Fruit fly (Drosophila melanogaster) S2 (cell line): ENCODE results near the gene HDAC4.

Source experiments
- CG8478 ChIP-seq: fragments of >200 bp; optimal IDR thresholded peaks from 2 replicates; lab custom pipeline; 2018
- CTCF ChIP-seq, 2 experiments: fragments of >200 bp; optimal IDR thresholded peaks; 2 replicates each; lab custom pipeline; 2018

Gene HDAC4

DNA sequence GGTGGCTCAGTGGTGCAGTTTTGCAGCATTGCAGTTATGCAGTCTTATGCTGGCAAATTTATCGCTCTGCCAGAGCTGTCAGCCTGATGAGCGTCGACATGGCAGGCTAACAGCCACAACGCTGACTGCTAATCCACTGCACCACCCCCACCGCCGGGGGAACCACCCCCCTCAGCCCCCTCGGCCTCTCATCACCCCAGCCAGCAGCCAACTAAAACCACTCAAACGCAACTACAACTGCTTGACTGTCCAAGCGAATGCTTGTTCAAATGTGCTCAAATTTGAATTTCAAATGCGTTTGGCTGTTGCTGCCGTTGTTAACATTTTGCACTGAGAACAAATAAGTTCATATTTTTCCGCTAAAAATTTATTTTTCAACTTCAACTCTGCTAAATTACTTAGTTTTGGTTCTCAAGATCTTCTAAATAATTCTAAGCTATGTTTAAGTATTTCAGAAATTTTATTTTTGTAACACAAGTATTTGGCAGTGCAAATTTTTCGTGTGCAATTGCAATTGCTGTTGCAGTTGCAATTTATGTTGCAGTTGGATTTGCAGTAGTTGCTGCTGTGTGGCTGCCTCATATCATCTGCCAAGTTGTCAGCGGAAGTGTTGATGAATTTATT lies 47.0 kb downstream of the HDAC4 start:
- TF ChIP-seq CTCF (optimal IDR thresholded peaks at IDR 0.05; lab: Kevin White, UChicago), result no peak
- no peak for TF ChIP-seq CG8478 (lab: Kevin White, UChicago)

DNA sequence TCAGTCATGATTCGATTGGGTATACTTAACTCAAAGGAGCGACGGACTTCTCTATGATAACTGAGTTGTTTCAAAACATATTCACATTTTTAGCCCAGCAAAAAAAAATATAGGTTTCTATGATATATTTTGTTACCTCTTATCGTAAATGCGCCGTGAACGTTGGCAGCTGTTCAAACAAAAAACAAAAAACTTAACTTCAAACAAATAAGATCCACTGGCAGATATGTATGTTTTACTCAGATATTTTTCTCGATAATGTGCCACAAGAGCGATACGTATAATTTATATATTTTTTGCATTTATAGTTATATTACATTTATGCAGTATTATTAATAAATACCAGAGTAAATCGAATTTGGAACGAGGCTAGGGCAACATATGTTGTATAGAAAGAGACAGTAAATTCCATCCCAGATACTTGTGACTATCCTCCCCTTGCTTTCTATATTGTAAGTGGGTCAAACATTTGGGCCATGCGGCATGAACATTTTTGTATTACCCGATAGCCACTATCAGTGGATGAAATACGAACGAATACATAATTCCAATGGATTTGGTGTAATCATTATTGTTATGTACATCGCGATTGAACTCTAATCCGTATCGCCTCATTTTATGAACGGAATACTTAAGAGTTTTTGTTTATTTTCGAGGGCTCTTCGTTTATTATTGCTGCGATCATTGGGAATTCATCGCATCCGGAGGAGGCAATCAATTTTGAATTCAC lies 48.8 kb downstream of the HDAC4 start, which contains the start of gene CG32639:
Gene CG32639, minus strand, starts transcription at position 51 of the 730 bp plus-strand sequence.
- TF ChIP-seq CTCF (optimal IDR thresholded peaks at IDR 0.05; lab: Kevin White, UChicago), result no peak

- no peak for TF ChIP-seq CTCF (optimal IDR thresholded peaks at IDR 0.05; lab: Kevin White, UChicago)
- TF ChIP-seq CG8478 (lab: Kevin White, UChicago), result no peak
Observed at dm6 chrX:13234738-13235470, 50.5 kb downstream of the HDAC4 start.

dm6 chrX:13233811-13234737 lies 51.4 kb downstream of the HDAC4 start:
- TF ChIP-seq CTCF (optimal IDR thresholded peaks at IDR 0.05; lab: Kevin White, UChicago) (no peak), CG8478 (lab: Kevin White, UChicago) (no peak)

DNA sequence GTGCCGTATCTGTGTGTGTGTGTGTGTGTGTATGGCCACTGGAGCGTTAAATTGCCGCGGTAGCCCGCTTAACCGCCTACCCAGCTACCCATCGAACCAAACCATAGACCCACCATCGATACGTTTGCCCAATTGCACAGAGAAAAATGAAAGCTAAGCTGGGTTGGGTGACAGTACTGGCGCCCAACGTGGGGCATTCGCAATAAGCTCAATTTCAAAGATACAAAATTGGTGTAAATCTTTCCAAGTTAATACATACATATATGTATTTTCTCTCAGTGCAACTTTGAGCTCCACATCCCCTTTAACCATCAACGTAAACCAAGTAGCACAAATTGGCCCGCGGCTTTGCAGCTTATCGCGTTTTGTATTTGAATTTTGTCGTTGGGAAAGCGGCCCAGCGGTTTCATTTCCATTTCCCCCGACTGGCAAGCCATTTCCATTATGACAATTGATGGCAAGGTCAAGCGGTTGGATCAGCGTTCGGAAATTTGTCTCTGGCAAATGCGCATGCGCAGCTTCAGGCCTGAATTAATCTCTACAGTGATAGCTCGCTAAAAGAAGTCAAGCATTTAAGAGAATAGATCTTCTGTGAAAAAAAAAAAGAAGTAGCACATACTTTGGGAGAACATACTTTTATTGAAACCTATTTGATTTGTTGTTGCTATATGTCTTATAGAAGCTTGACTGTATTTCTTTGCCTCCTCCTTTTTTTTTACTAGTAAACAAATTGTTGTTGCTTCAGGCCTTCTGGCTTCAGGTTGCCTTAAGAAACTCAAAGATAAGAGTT lies 52.8 kb downstream of the HDAC4 start:
- TF ChIP-seq CG8478 (lab: Kevin White, UChicago) (no peak), CTCF (optimal IDR thresholded peaks at IDR 0.05; lab: Kevin White, UChicago) (no peak)

dm6 chrX:13230974-13231373 lies 54.5 kb downstream of the HDAC4 start:
- TF ChIP-seq CG8478 (lab: Kevin White, UChicago) (no peak), CTCF (optimal IDR thresholded peaks at IDR 0.05; lab: Kevin White, UChicago) (no peak)

- no peak for TF ChIP-seq CTCF (optimal IDR thresholded peaks at IDR 0.05; lab: Kevin White, UChicago)
- no peak for TF ChIP-seq CG8478 (lab: Kevin White, UChicago)
Observed at dm6 chrX:13229824-13230223, 55.6 kb downstream of the HDAC4 start.

DNA sequence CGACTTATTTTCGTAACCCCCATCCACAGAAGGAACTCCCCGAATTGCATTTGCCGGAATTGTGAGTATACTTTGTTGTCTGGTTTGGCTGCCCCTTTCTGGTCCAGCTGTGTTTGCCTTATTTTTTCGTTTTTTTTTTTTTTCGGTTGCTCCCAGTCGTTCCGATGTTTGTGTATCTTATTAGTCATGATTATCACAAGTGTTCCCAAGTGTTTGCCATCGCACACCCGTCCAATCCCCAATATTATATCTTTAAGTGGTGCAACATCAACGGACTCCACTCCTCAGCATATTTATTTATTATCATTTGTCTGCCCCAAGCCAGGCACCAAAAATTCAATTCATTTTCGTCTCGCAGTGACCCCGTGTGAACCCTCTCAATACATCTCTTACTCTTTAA lies 56.2 kb downstream of the HDAC4 start:
- TF ChIP-seq CG8478 (lab: Kevin White, UChicago), result no peak
- no peak for TF ChIP-seq CTCF (optimal IDR thresholded peaks at IDR 0.05; lab: Kevin White, UChicago)

dm6 chrX:13228208-13228606 lies 57.2 kb downstream of the HDAC4 start:
- TF ChIP-seq CTCF (optimal IDR thresholded peaks at IDR 0.05; lab: Kevin White, UChicago) (no peak), CG8478 (lab: Kevin White, UChicago) (no peak)

- TF ChIP-seq CTCF (optimal IDR thresholded peaks at IDR 0.05; lab: Kevin White, UChicago) (no peak), CG8478 (lab: Kevin White, UChicago) (no peak)
Observed at dm6 chrX:13227505-13228207, 57.8 kb downstream of the HDAC4 start.

DNA sequence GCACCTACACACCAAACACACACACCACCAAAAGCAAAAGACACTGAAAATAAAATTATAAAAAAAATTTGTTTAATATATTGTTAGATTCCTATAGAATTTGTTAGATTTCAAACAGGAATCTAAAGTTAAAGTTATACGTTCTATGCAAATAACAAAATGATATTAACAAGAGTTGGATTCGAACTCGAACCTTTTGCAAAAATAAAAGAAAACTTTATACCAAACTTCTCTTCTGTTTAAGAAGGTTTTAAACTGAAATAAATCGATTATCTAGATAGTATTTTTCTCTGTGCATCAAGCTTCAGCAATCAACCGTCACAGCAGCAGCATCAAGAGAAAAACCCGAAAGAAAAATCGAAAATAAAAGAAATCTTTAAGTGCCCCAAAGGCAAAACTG lies 59.0 kb downstream of the HDAC4 start:
- TF ChIP-seq CG8478 (lab: Kevin White, UChicago) (no peak), CTCF (optimal IDR thresholded peaks at IDR 0.05; lab: Kevin White, UChicago) (no peak)

DNA sequence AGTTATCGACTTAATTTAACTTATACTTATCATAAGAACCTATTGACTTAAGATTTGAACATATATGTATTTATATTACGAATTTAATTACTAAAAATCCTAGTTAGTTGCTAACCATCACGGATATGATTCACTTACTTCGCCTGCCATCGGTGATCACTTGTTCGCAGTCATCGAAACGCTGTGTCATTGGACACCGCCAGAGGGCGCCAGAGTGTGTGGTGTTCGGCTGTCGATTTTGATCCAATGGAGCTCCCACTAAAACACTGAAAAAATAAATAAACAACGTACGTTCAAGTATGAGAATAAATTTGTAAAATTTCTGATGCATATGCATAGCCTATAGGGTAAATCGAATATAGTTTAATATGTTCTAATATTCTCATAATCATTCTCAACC lies 60.6 kb downstream of the HDAC4 start:
- peak; percentile 70 to 85 for TF ChIP-seq CTCF (optimal IDR thresholded peaks at IDR 0.05; lab: Kevin White, UChicago)
- no peak for TF ChIP-seq CG8478 (lab: Kevin White, UChicago)

- TF ChIP-seq CG8478 (lab: Kevin White, UChicago), result no peak
Observed at dm6 chrX:13221835-13222234, 63.6 kb downstream of the HDAC4 start.
